Fruit fly (Drosophila melanogaster) whole organism, embryonic: ENCODE results near the gene Pig1.
"Not testable (repeated sequence)": the region's sequence is repeated elsewhere in the genome, so short reads cannot be mapped to it uniquely, and the experiment has no call there.

Experiments used
- Adf1 ChIP-seq: fragments of 200-800 bp; sonication (Bioruptor generic); IDR thresholded peaks from 2 replicates; pipeline ENCODE4 v1.3.6; 2022; ENCODE audit warnings: missing biosample characterization, missing genetic modification characterization
- B-H2 ChIP-seq: fragments of 200-800 bp; sonication (Bioruptor generic); optimal IDR thresholded peaks from 2 replicates; lab custom pipeline; 2018; ENCODE audit warnings: missing biosample characterization, mild to moderate bottlenecking, missing genetic modification characterization
- CG10209 ChIP-seq: fragments of 200-800 bp; sonication (Bioruptor generic); optimal IDR thresholded peaks from 3 replicates; lab custom pipeline; 2017; ENCODE audit warnings: missing biosample characterization, mild to moderate bottlenecking, missing genetic modification characterization, missing genetic modification reagents
- CG10274 ChIP-seq: fragments of 200-800 bp; sonication (Bioruptor generic); optimal IDR thresholded peaks from 3 replicates; lab custom pipeline; 2017; ENCODE audit warnings: missing biosample characterization, mild to moderate bottlenecking, missing genetic modification characterization
- CG10959 ChIP-seq: fragments of 200-800 bp; sonication (Bioruptor generic); IDR thresholded peaks from 2 replicates; pipeline ENCODE4 v1.3.6; 2022; ENCODE audit warnings: missing biosample characterization, missing genetic modification characterization
- CG11696 ChIP-seq: fragments of 200-800 bp; sonication (Bioruptor generic); IDR thresholded peaks from 2 replicates; pipeline ENCODE4 v1.3.6; 2022; ENCODE audit warnings: missing biosample characterization, missing genetic modification characterization
- CG12769 ChIP-seq: fragments of 200-800 bp; sonication (Bioruptor generic); optimal IDR thresholded peaks from 2 replicates; lab custom pipeline; 2019; ENCODE audit warnings: missing biosample characterization, mild to moderate bottlenecking, missing genetic modification characterization, moderate library complexity
- CG2129 ChIP-seq: fragments of 200-800 bp; sonication (Bioruptor generic); IDR thresholded peaks from 2 replicates; pipeline ENCODE4 v1.3.6; 2022; ENCODE audit warnings: missing biosample characterization, missing genetic modification characterization; ENCODE audit not compliant: partially characterized antibody
- CG3281 ChIP-seq: fragments of 200-800 bp; sonication (Bioruptor generic); optimal IDR thresholded peaks from 3 replicates; lab custom pipeline; 2017; ENCODE audit warnings: missing biosample characterization, mild to moderate bottlenecking, missing genetic modification characterization
- CG7372 ChIP-seq: fragments of 200-800 bp; sonication (Bioruptor generic); IDR thresholded peaks from 2 replicates; pipeline ENCODE4 v1.3.6; 2022; ENCODE audit warnings: missing biosample characterization, missing genetic modification characterization
- CG9215 ChIP-seq: fragments of 200-800 bp; sonication (Bioruptor generic); IDR thresholded peaks from 2 replicates; pipeline ENCODE4 v1.3.6; 2022; ENCODE audit warnings: missing biosample characterization, missing genetic modification characterization
- D ChIP-seq, 2 experiments: fragments of 200-800 bp in 1 of 2; fragments of >200 bp in 1 of 2; sonication (Bioruptor generic) in 1 of 2; optimal IDR thresholded peaks; 2 replicates in 1 of 2; 3 replicates in 1 of 2; lab custom pipeline; 2017; ENCODE audit warnings: mild to moderate bottlenecking in 1 of 2, missing biosample characterization in 1 of 2, missing genetic modification characterization in 1 of 2, missing genetic modification reagents in 1 of 2
- Doc2 ChIP-seq: fragments of 200-800 bp; sonication (Bioruptor generic); IDR thresholded peaks from 2 replicates; pipeline ENCODE4 v1.3.6; 2022; ENCODE audit warnings: missing biosample characterization, missing genetic modification characterization
- Doc3 ChIP-seq: fragments of 200-800 bp; sonication (Bioruptor generic); IDR thresholded peaks from 3 replicates; pipeline ENCODE4 v1.3.6; 2022; ENCODE audit warnings: missing biosample characterization, missing genetic modification characterization; ENCODE audit not compliant: partially characterized antibody
- Fer1 ChIP-seq: fragments of 200-800 bp; sonication (Bioruptor generic); optimal IDR thresholded peaks from 2 replicates; lab custom pipeline; 2017; ENCODE audit warnings: missing biosample characterization, mild to moderate bottlenecking, missing genetic modification characterization
- Hey ChIP-seq: fragments of 200-800 bp; sonication (Bioruptor generic); optimal IDR thresholded peaks from 3 replicates; lab custom pipeline; 2018; ENCODE audit warnings: missing biosample characterization, mild to moderate bottlenecking, missing genetic modification characterization
- MBD-R2 ChIP-seq: fragments of 200-800 bp; sonication (Bioruptor generic); IDR thresholded peaks from 2 replicates; pipeline ENCODE4 v1.3.6; 2022; ENCODE audit warnings: missing biosample characterization, missing genetic modification characterization
- Meics ChIP-seq: fragments of 200-800 bp; sonication (Bioruptor generic); optimal IDR thresholded peaks from 2 replicates; lab custom pipeline; 2017; ENCODE audit warnings: missing biosample characterization, mild to moderate bottlenecking, missing genetic modification characterization
- Mes4 ChIP-seq: fragments of 200-800 bp; sonication (Bioruptor generic); optimal IDR thresholded peaks from 2 replicates; lab custom pipeline; 2016; ENCODE audit warnings: missing biosample characterization, missing genetic modification characterization
- Taf1 ChIP-seq: fragments of 200-800 bp; sonication (Bioruptor generic); IDR thresholded peaks from 2 replicates; pipeline ENCODE4 v1.3.6; 2022; ENCODE audit warnings: missing biosample characterization, missing genetic modification characterization
- ab ChIP-seq: fragments of 200-800 bp; sonication (Bioruptor generic); optimal IDR thresholded peaks from 2 replicates; lab custom pipeline; 2016; ENCODE audit warnings: missing biosample characterization, missing genetic modification characterization
- ems ChIP-seq: fragments of 200-800 bp; sonication (Bioruptor generic); optimal IDR thresholded peaks from 3 replicates; lab custom pipeline; 2016; ENCODE audit warnings: missing biosample characterization, missing genetic modification characterization
- fd3F ChIP-seq: fragments of 200-800 bp; sonication (Bioruptor generic); optimal IDR thresholded peaks from 2 replicates; lab custom pipeline; 2018; ENCODE audit warnings: missing biosample characterization, mild to moderate bottlenecking, missing genetic modification characterization, moderate library complexity
- ftz-f1 ChIP-seq: fragments of 200-800 bp; sonication (Bioruptor generic); optimal IDR thresholded peaks from 2 replicates; lab custom pipeline; 2016; ENCODE audit warnings: missing biosample characterization, missing genetic modification characterization
- h ChIP-seq: fragments of >200 bp; optimal IDR thresholded peaks from 2 replicates; lab custom pipeline; 2017
- lab ChIP-seq: fragments of 200-800 bp; sonication (Bioruptor generic); optimal IDR thresholded peaks from 3 replicates; lab custom pipeline; 2017; ENCODE audit warnings: missing biosample characterization, missing genetic modification characterization, mild to moderate bottlenecking, moderate library complexity, missing genetic modification reagents
- luna ChIP-seq: fragments of 200-800 bp; sonication (Bioruptor generic); optimal IDR thresholded peaks from 2 replicates; lab custom pipeline; 2016; ENCODE audit warnings: missing biosample characterization, missing genetic modification characterization
- nom ChIP-seq: fragments of 200-800 bp; sonication (Bioruptor generic); optimal IDR thresholded peaks from 2 replicates; lab custom pipeline; 2017; ENCODE audit warnings: missing biosample characterization, missing genetic modification characterization, mild to moderate bottlenecking, moderate library complexity, missing genetic modification reagents
- org-1 ChIP-seq: fragments of 200-800 bp; sonication (Bioruptor generic); optimal IDR thresholded peaks from 2 replicates; lab custom pipeline; 2017; ENCODE audit warnings: missing biosample characterization, missing genetic modification characterization
- prd ChIP-seq, 3 experiments: fragments of >200 bp in 2 of 3; fragments of 200-800 bp in 1 of 3; sonication (Bioruptor generic) in 1 of 3; optimal IDR thresholded peaks in 2 of 3; IDR thresholded peaks in 1 of 3; 2 replicates in 2 of 3; 3 replicates in 1 of 3; pipeline versions ENCODE4 v1.3.6 to Lab custom; 2017 to 2022; ENCODE audit warnings: missing biosample characterization in 1 of 3, missing genetic modification characterization in 1 of 3
- ranshi ChIP-seq: fragments of 200-800 bp; sonication (Bioruptor generic); IDR thresholded peaks from 2 replicates; pipeline ENCODE4 v1.3.6; 2022; ENCODE audit warnings: missing biosample characterization, missing genetic modification characterization
- scrt ChIP-seq: fragments of 200-800 bp; sonication (Bioruptor generic); optimal IDR thresholded peaks from 2 replicates; lab custom pipeline; 2018; ENCODE audit warnings: missing biosample characterization, mild to moderate bottlenecking, missing genetic modification characterization, moderate library complexity
- sna ChIP-seq: fragments of 200-800 bp; sonication (Bioruptor generic); IDR thresholded peaks from 2 replicates; pipeline ENCODE4 v1.3.6; 2022; ENCODE audit warnings: missing biosample characterization, missing genetic modification characterization; ENCODE audit not compliant: partially characterized antibody
- sr ChIP-seq: fragments of 200-800 bp; sonication (Bioruptor generic); IDR thresholded peaks from 3 replicates; pipeline ENCODE4 v1.3.6; 2022; ENCODE audit warnings: missing biosample characterization, missing genetic modification characterization
- stc ChIP-seq: fragments of 200-800 bp; sonication (Bioruptor generic); IDR thresholded peaks from 2 replicates; pipeline ENCODE4 v1.3.6; 2022; ENCODE audit warnings: missing biosample characterization, missing genetic modification characterization
- toy ChIP-seq: fragments of 200-800 bp; sonication (Bioruptor generic); IDR thresholded peaks from 2 replicates; pipeline ENCODE4 v1.3.6; 2022; ENCODE audit warnings: missing biosample characterization, missing genetic modification characterization
- unpg ChIP-seq: fragments of 200-800 bp; sonication (Bioruptor generic); optimal IDR thresholded peaks from 3 replicates; lab custom pipeline; 2018; ENCODE audit warnings: missing biosample characterization, mild to moderate bottlenecking, missing genetic modification characterization, moderate library complexity
- zen ChIP-seq: fragments of 200-800 bp; sonication (Bioruptor generic); optimal IDR thresholded peaks from 3 replicates; lab custom pipeline; 2018; ENCODE audit warnings: missing biosample characterization, mild to moderate bottlenecking, missing genetic modification characterization, moderate library complexity

Gene Pig1

dm6 chrX:3255569-3256309 is 6.7 kb upstream of the Pig1 start (continued):
- peak; percentile 70 for TF ChIP-seq nom (GFP tag; lab: Kevin White, UChicago)
- TF ChIP-seq luna, result peak; percentile 35
- TF ChIP-seq, all 482 proteins: peak for 411

dm6 chrX:3249789-3250188 is 700 bp upstream of the Pig1 start, which contains the start of gene Sgs4:
Gene Sgs4, plus strand, starts transcription at chrX:3250089.
- TF ChIP-seq CG12769 (tag; lab: Kevin White, UChicago), result no peak
- no peak for TF ChIP-seq ems
- no peak for TF ChIP-seq zen (tag; lab: Kevin White, UChicago)
- TF ChIP-seq D (optimal IDR thresholded peaks at IDR 0.05; lab: Kevin White, UChicago), result no peak
- TF ChIP-seq D (GFP tag; optimal IDR thresholded peaks at IDR 0.05; lab: Kevin White, UChicago), result no peak
- no peak for TF ChIP-seq ftz-f1 (GFP tag; lab: Kevin White, UChicago)
- TF ChIP-seq CG2129 (GFP tag; lab: Robert Waterston, UW), result no peak
- no peak for TF ChIP-seq ranshi (GFP tag; lab: Robert Waterston, UW)
- TF ChIP-seq unpg (GFP tag; lab: Kevin White, UChicago), result no peak
- TF ChIP-seq Doc2 (GFP tag; lab: Robert Waterston, UW), result no peak

- no peak for TF ChIP-seq sna (GFP tag; lab: Robert Waterston, UW)
- no peak for TF ChIP-seq org-1 (GFP tag; lab: Kevin White, UChicago)
- no peak for TF ChIP-seq CG9215 (GFP tag; lab: Robert Waterston, UW)
- no peak for TF ChIP-seq MBD-R2 (GFP tag; lab: Robert Waterston, UW)
- no peak for TF ChIP-seq Hey (tag; lab: Kevin White, UChicago)
- no peak for TF ChIP-seq Mes4
- no peak for TF ChIP-seq sr (GFP tag; lab: Robert Waterston, UW)
- no peak for TF ChIP-seq CG11696 (GFP tag; lab: Robert Waterston, UW)
- no peak for TF ChIP-seq B-H2 (GFP tag; lab: Kevin White, UChicago)
These were observed 5.0 kb downstream of the Pig1 start, which contains the start of gene ng4 for dm6 chrX:3244120-3244519. Gene ng4, minus strand, starts transcription at chrX:3244220.

- TF ChIP-seq CG10959 (GFP tag; lab: Robert Waterston, UW), result no peak
These were observed 7.1 kb downstream of the Pig1 start, which contains the start of the genes ng3 and ng1 for dm6 chrX:3241984-3242462. Gene ng3, minus strand, starts transcription at chrX:3242084. Gene ng1, plus strand, starts transcription at chrX:3242412.

- not testable (repeated sequence) for TF ChIP-seq CG10209 (GFP tag; lab: Kevin White, UChicago); stc (GFP tag; lab: Robert Waterston, UW); fd3F (GFP tag; lab: Kevin White, UChicago)
These were observed 8.6 kb downstream of the Pig1 start, which contains the start of gene ng2 for dm6 chrX:3240471-3240870. Gene ng2, minus strand, starts transcription at chrX:3240571.

- no peak for TF ChIP-seq toy (GFP tag; lab: Robert Waterston, UW)
- peak; percentile 12 for TF ChIP-seq CG3281 (GFP tag; lab: Kevin White, UChicago)
These were observed 12.5 kb downstream of the Pig1 start, which contains the start of gene CG14265 for dm6 chrX:3236586-3236985. Gene CG14265, minus strand, starts transcription at chrX:3236686.

dm6 chrX:3233683-3234082 is 15.4 kb downstream of the Pig1 start:
- TF ChIP-seq lab (GFP tag; lab: Kevin White, UChicago) (peak; percentile 64), ab (GFP tag; lab: Kevin White, UChicago) (no peak), scrt (GFP tag; lab: Kevin White, UChicago) (no peak), CG10274 (GFP tag; lab: Kevin White, UChicago) (no peak), Meics (peak; percentile 28), Doc3 (no peak), CG7372 (no peak), Taf1 (GFP tag; lab: Robert Waterston, UW) (no peak), Adf1 (no peak), h (lab: Kevin White, UChicago) (no peak), Fer1 (GFP tag; lab: Kevin White, UChicago) (peak; percentile 32), prd (optimal IDR thresholded peaks at IDR 0.05; lab: Kevin White, UChicago) (no peak), prd (GFP tag; IDR thresholded peaks at IDR 0.05; lab: Robert Waterston, UW) (no peak)
